Worm (Caenorhabditis elegans) whole organism, L3 larva: Measurements from ENCODE around the gene F53H2.1.

ENCODE experiments used
- ama-1 ChIP-seq: fragments of 150-350 bp; optimal IDR thresholded peaks from 2 replicates; lab custom pipeline; 2018
- ceh-9 ChIP-seq: sonication (generic microtip); optimal IDR thresholded peaks from 2 replicates; lab custom pipeline; 2018; ENCODE audit warnings: missing biosample characterization, missing genetic modification characterization
- daf-12 ChIP-seq: fragments of 150-350 bp; optimal IDR thresholded peaks from 2 replicates; lab custom pipeline; 2014; ENCODE audit warnings: missing biosample characterization, missing genetic modification reagents, missing genetic modification characterization
- fos-1 ChIP-seq: fragments of 150-350 bp; optimal IDR thresholded peaks from 2 replicates; lab custom pipeline; 2014; ENCODE audit warnings: missing biosample characterization, missing genetic modification characterization
- mdl-1 ChIP-seq: fragments of 150-350 bp; optimal IDR thresholded peaks from 2 replicates; lab custom pipeline; 2014; ENCODE audit warnings: missing biosample characterization, missing genetic modification characterization
- nhr-12 ChIP-seq: fragments of 150-350 bp; optimal IDR thresholded peaks from 2 replicates; lab custom pipeline; 2014; ENCODE audit warnings: missing biosample characterization, missing genetic modification characterization
- nhr-23 ChIP-seq: fragments of 150-350 bp; optimal IDR thresholded peaks from 2 replicates; lab custom pipeline; 2014; ENCODE audit warnings: missing biosample characterization, missing genetic modification reagents, missing genetic modification characterization
- nhr-76 ChIP-seq: fragments of 150-350 bp; sonication (generic microtip); optimal IDR thresholded peaks from 5 replicates; lab custom pipeline; 2014; ENCODE audit warnings: missing biosample characterization, missing genetic modification characterization
- snpc-4 ChIP-seq: fragments of 150-350 bp; optimal IDR thresholded peaks from 2 replicates; lab custom pipeline; 2014; ENCODE audit warnings: missing biosample characterization, missing genetic modification characterization
- ztf-11 ChIP-seq: fragments of 150-350 bp; optimal IDR thresholded peaks from 2 replicates; lab custom pipeline; 2014; ENCODE audit warnings: missing biosample characterization, missing genetic modification characterization

DNA sequence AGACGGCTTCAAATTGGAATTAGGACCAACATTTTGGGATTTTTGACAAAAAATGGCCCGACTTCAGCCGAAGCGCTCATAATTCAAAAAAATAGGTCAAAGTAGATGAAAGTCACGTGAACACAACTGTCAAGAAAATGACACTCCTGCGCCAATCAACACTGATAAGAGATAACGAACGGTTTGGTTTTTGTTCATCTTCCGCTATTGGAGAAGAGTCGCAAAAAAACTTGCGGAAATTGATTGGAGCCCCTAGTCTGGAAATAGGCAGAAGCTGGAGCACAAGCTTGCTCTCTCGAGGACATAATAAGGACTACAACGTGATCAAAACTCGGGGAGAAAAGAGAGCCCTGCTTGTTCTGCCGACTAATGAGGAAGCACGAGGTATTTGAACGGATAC, 24.7 kb downstream of the F53H2.1 start:
- TF ChIP-seq nhr-76 (tag; lab: Kevin White, UChicago) (no peak), nhr-12 (tag; lab: Kevin White, UChicago) (no peak), snpc-4 (no peak), ztf-11 (no peak), ceh-9 (tag; lab: Kevin White, UChicago) (no peak), mdl-1 (tag; lab: Kevin White, UChicago) (no peak), daf-12 (tag; lab: Kevin White, UChicago) (no peak), ama-1 (lab: Kevin White, UChicago) (no peak), fos-1 (tag; lab: Kevin White, UChicago) (no peak), nhr-23 (tag; lab: Kevin White, UChicago) (peak; percentile 57)
